Worm (Caenorhabditis elegans): ENCODE results near the gene Y9C2UA.1.

- TF ChIP-seq sem-2 (GFP tag; optimal IDR thresholded peaks at IDR 0.05) (no peak), nhr-237 (tag; optimal IDR thresholded peaks at IDR 0.05) (no peak), unc-62 (GFP tag; optimal IDR thresholded peaks at IDR 0.05) (no peak), unc-120 (tag; optimal IDR thresholded peaks at IDR 0.05; ENCODE audit: poor library complexity, severe bottlenecking) (no peak), ztf-11 (tag; optimal IDR thresholded peaks at IDR 0.05) (no peak), lsy-2 (tag; optimal IDR thresholded peaks at IDR 0.05) (no peak)
Measured at ce11 chrII:9170851-9171250, 31.4 kb downstream of the Y9C2UA.1 start.
